Fruit fly (Drosophila melanogaster): ENCODE results near the gene Sol1.

DNA sequence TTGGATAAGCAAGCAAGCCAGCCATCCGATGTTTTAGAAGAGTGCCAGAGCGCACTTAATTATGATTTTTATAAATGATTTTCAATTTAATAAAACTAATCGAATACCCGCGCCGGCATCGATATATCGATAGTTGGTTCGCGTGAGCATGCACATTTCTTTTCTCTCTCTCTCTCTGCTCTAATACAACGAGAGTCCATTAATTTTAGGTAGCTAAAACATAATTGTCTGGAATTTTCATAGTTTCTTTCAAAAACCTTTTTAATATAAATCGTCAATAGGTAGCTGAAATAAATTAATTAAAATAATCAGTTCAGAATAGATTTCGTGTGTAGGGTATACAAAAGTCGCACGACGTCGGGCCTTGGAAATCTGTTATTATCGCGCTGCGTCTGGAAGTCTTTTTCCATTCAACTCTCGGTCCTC lies 62.9 kb downstream of the Sol1 start, which contains the start of gene CG18549:
- no peak for TF ChIP-seq EcR (GFP tag; optimal IDR thresholded peaks at IDR 0.05)
- TF ChIP-seq pan (optimal IDR thresholded peaks at IDR 0.05): no peak
